Fruit fly (Drosophila melanogaster) whole organism, embryonic: ENCODE results near the gene teq.

Experiments
- Ada2b ChIP-seq: fragments of 200-800 bp; sonication (Bioruptor generic); IDR thresholded peaks from 2 replicates; pipeline ENCODE4 v1.3.6; 2022; ENCODE audit warnings: missing biosample characterization, missing genetic modification characterization
- Aef1 ChIP-seq: fragments of 200-800 bp; sonication (Bioruptor generic); IDR thresholded peaks from 3 replicates; pipeline ENCODE4 v1.3.6; 2022; ENCODE audit warnings: missing biosample characterization, missing genetic modification characterization
- BtbVII ChIP-seq: fragments of 200-800 bp; sonication (Bioruptor generic); optimal IDR thresholded peaks from 3 replicates; lab custom pipeline; 2017; ENCODE audit warnings: missing biosample characterization, mild to moderate bottlenecking, missing genetic modification characterization
- CG10431 ChIP-seq: fragments of 200-800 bp; sonication (Bioruptor generic); optimal IDR thresholded peaks from 3 replicates; lab custom pipeline; 2018; ENCODE audit warnings: missing biosample characterization, mild to moderate bottlenecking, missing genetic modification characterization
- CG1233 ChIP-seq: fragments of 200-800 bp; sonication (Bioruptor generic); optimal IDR thresholded peaks from 4 replicates; lab custom pipeline; 2018; ENCODE audit warnings: missing biosample characterization, mild to moderate bottlenecking, missing genetic modification characterization
- CG15011 ChIP-seq: fragments of 200-800 bp; sonication (Bioruptor generic); optimal IDR thresholded peaks from 3 replicates; lab custom pipeline; 2018; ENCODE audit warnings: missing biosample characterization, mild to moderate bottlenecking, missing genetic modification characterization
- CG15269 ChIP-seq: fragments of 200-800 bp; sonication (Bioruptor generic); optimal IDR thresholded peaks from 2 replicates; lab custom pipeline; 2018; ENCODE audit warnings: missing biosample characterization, mild to moderate bottlenecking, missing genetic modification characterization, moderate library complexity
- CG1529 ChIP-seq: fragments of 200-800 bp; sonication (Bioruptor generic); optimal IDR thresholded peaks from 3 replicates; lab custom pipeline; 2018; ENCODE audit warnings: missing biosample characterization, missing genetic modification characterization
- CG15696 ChIP-seq: fragments of 200-800 bp; sonication (Bioruptor generic); optimal IDR thresholded peaks from 2 replicates; lab custom pipeline; 2019; ENCODE audit warnings: missing biosample characterization, mild to moderate bottlenecking, missing genetic modification characterization, moderate library complexity
- CG1603 ChIP-seq: fragments of 200-800 bp; sonication (Bioruptor generic); optimal IDR thresholded peaks from 2 replicates; lab custom pipeline; 2019; ENCODE audit warnings: missing biosample characterization, mild to moderate bottlenecking, missing genetic modification characterization, moderate library complexity
- CG16813 ChIP-seq: fragments of 200-800 bp; sonication (Bioruptor generic); IDR thresholded peaks from 3 replicates; pipeline ENCODE4 v1.3.6; 2022; ENCODE audit warnings: missing biosample characterization, missing genetic modification characterization; ENCODE audit not compliant: partially characterized antibody
- CG17568 ChIP-seq: fragments of 200-800 bp; sonication (Bioruptor generic); optimal IDR thresholded peaks from 2 replicates; lab custom pipeline; 2018; ENCODE audit warnings: missing biosample characterization, mild to moderate bottlenecking, missing genetic modification characterization, moderate library complexity
- CG1792 ChIP-seq: fragments of 200-800 bp; sonication (Bioruptor generic); optimal IDR thresholded peaks from 2 replicates; lab custom pipeline; 2016; ENCODE audit warnings: missing biosample characterization, missing genetic modification characterization
- CG18599 ChIP-seq: fragments of 200-800 bp; sonication (Bioruptor generic); optimal IDR thresholded peaks from 3 replicates; lab custom pipeline; 2017; ENCODE audit warnings: missing biosample characterization, missing genetic modification characterization, mild to moderate bottlenecking, moderate library complexity, missing genetic modification reagents
- CG2120 ChIP-seq: fragments of 200-800 bp; sonication (Bioruptor generic); optimal IDR thresholded peaks from 3 replicates; lab custom pipeline; 2016; ENCODE audit warnings: missing biosample characterization, missing genetic modification characterization
- CG2202 ChIP-seq: fragments of 200-800 bp; sonication (Bioruptor generic); optimal IDR thresholded peaks from 2 replicates; lab custom pipeline; 2018; ENCODE audit warnings: missing biosample characterization, mild to moderate bottlenecking, missing genetic modification characterization
- CG2678 ChIP-seq: fragments of 200-800 bp; sonication (Bioruptor generic); optimal IDR thresholded peaks from 3 replicates; lab custom pipeline; 2019; ENCODE audit warnings: missing biosample characterization, mild to moderate bottlenecking, missing genetic modification characterization, moderate library complexity
- CG2712 ChIP-seq: fragments of 200-800 bp; optimal IDR thresholded peaks from 3 replicates; lab custom pipeline; 2019; ENCODE audit warnings: missing biosample characterization, mild to moderate bottlenecking, missing genetic modification characterization, moderate library complexity
- CG2889 ChIP-seq: fragments of 200-800 bp; sonication (Bioruptor generic); IDR thresholded peaks from 3 replicates; pipeline ENCODE4 v1.3.6; 2022; ENCODE audit warnings: missing biosample characterization, missing genetic modification characterization
- CG30431 ChIP-seq: fragments of 200-800 bp; sonication (Bioruptor generic); optimal IDR thresholded peaks from 2 replicates; lab custom pipeline; 2017; ENCODE audit warnings: missing biosample characterization, missing genetic modification characterization
- CG32532 ChIP-seq: fragments of 200-800 bp; sonication (Bioruptor generic); IDR thresholded peaks from 2 replicates; pipeline ENCODE4 v1.3.6; 2022; ENCODE audit warnings: missing biosample characterization, missing genetic modification characterization
- CG3726 ChIP-seq: fragments of 200-800 bp; sonication (Bioruptor generic); IDR thresholded peaks from 3 replicates; pipeline ENCODE4, ENCODE4 v1.3.6; 2022; ENCODE audit warnings: missing biosample characterization, missing genetic modification characterization
- CG4282 ChIP-seq: fragments of 200-800 bp; sonication (Bioruptor generic); optimal IDR thresholded peaks from 2 replicates; lab custom pipeline; 2016; ENCODE audit warnings: missing biosample characterization, missing genetic modification characterization
- CG4360 ChIP-seq: fragments of 200-800 bp; sonication (Bioruptor generic); IDR thresholded peaks from 2 replicates; pipeline ENCODE4 v1.3.6; 2022; ENCODE audit warnings: missing biosample characterization, missing genetic modification characterization
- CG6854 ChIP-seq: fragments of 200-800 bp; sonication (Bioruptor generic); optimal IDR thresholded peaks from 3 replicates; lab custom pipeline; 2017; ENCODE audit warnings: missing biosample characterization, mild to moderate bottlenecking, missing genetic modification characterization
- CG7556 ChIP-seq: fragments of 200-800 bp; sonication (Bioruptor generic); optimal IDR thresholded peaks from 2 replicates; lab custom pipeline; 2017; ENCODE audit warnings: missing biosample characterization, mild to moderate bottlenecking, missing genetic modification characterization
- CG9727 ChIP-seq: fragments of 200-800 bp; sonication (Bioruptor generic); optimal IDR thresholded peaks from 3 replicates; lab custom pipeline; 2017; ENCODE audit warnings: missing biosample characterization, mild to moderate bottlenecking, missing genetic modification characterization
- CG9876 ChIP-seq: fragments of 200-800 bp; sonication (Bioruptor generic); optimal IDR thresholded peaks from 2 replicates; lab custom pipeline; 2016; ENCODE audit warnings: missing biosample characterization, missing genetic modification characterization
- E2f2 ChIP-seq: fragments of 200-800 bp; sonication (Bioruptor generic); IDR thresholded peaks from 2 replicates; pipeline ENCODE4 v1.3.6; 2022; ENCODE audit warnings: missing biosample characterization, missing genetic modification characterization
- Hr3 ChIP-seq: fragments of 200-800 bp; sonication (Bioruptor generic); optimal IDR thresholded peaks from 3 replicates; lab custom pipeline; 2016; ENCODE audit warnings: missing biosample characterization, missing genetic modification characterization
- MTF-1 ChIP-seq: fragments of 200-800 bp; sonication (Bioruptor generic); optimal IDR thresholded peaks from 2 replicates; lab custom pipeline; 2018; ENCODE audit warnings: missing biosample characterization, mild to moderate bottlenecking, missing genetic modification characterization, borderline replicate concordance
- Max ChIP-seq: fragments of 200-800 bp; sonication (Bioruptor generic); optimal IDR thresholded peaks from 2 replicates; lab custom pipeline; 2016; ENCODE audit warnings: missing biosample characterization, mild to moderate bottlenecking, missing genetic modification characterization
- Nf-YB ChIP-seq: fragments of 200-800 bp; sonication (Bioruptor generic); optimal IDR thresholded peaks from 3 replicates; lab custom pipeline; 2019; ENCODE audit warnings: missing biosample characterization, mild to moderate bottlenecking, missing genetic modification characterization, moderate library complexity
- Sin3A ChIP-seq: fragments of >200 bp; optimal IDR thresholded peaks from 2 replicates; lab custom pipeline; 2018
- Sry-δ ChIP-seq: fragments of 200-800 bp; sonication (Bioruptor generic); optimal IDR thresholded peaks from 2 replicates; lab custom pipeline; 2016; ENCODE audit warnings: missing biosample characterization, missing genetic modification characterization
- ara ChIP-seq: fragments of 200-800 bp; sonication (Bioruptor generic); IDR thresholded peaks from 2 replicates; pipeline ENCODE4 v1.3.6; 2022; ENCODE audit warnings: missing biosample characterization, missing genetic modification characterization
- ato ChIP-seq: fragments of 200-800 bp; sonication (Bioruptor generic); IDR thresholded peaks from 2 replicates; pipeline ENCODE4 v1.3.6; 2022; ENCODE audit warnings: missing biosample characterization, missing genetic modification characterization; ENCODE audit not compliant: partially characterized antibody
- az2 ChIP-seq: fragments of 200-800 bp; sonication (Bioruptor generic); optimal IDR thresholded peaks from 3 replicates; lab custom pipeline; 2016; ENCODE audit warnings: missing biosample characterization, missing genetic modification characterization
- chm ChIP-seq: fragments of 200-800 bp; sonication (Bioruptor generic); IDR thresholded peaks from 2 replicates; pipeline ENCODE4 v1.3.6; 2022; ENCODE audit warnings: missing biosample characterization, missing genetic modification characterization
- da ChIP-seq: fragments of 200-800 bp; sonication (Bioruptor generic); optimal IDR thresholded peaks from 2 replicates; lab custom pipeline; 2016; ENCODE audit warnings: missing biosample characterization, missing genetic modification characterization
- danr ChIP-seq: fragments of 200-800 bp; sonication (Bioruptor generic); IDR thresholded peaks from 2 replicates; pipeline ENCODE4 v1.3.6; 2022; ENCODE audit warnings: missing biosample characterization, missing genetic modification characterization
- dm ChIP-seq: fragments of 200-800 bp; sonication (Bioruptor generic); optimal IDR thresholded peaks from 3 replicates; lab custom pipeline; 2016; ENCODE audit warnings: missing biosample characterization, missing genetic modification characterization
- fd64A ChIP-seq: fragments of 200-800 bp; sonication (Bioruptor generic); optimal IDR thresholded peaks from 3 replicates; lab custom pipeline; 2018; ENCODE audit warnings: missing biosample characterization, mild to moderate bottlenecking, missing genetic modification characterization
- gt ChIP-seq: fragments of 200-800 bp; sonication (Bioruptor generic); IDR thresholded peaks from 2 replicates; pipeline ENCODE4 v1.3.6; 2022; ENCODE audit warnings: missing biosample characterization, missing genetic modification characterization
- ham ChIP-seq: fragments of 200-800 bp; sonication (Bioruptor generic); IDR thresholded peaks from 2 replicates; pipeline ENCODE4 v1.3.6; 2022; ENCODE audit warnings: missing biosample characterization, missing genetic modification characterization
- nmo ChIP-seq: fragments of 200-800 bp; sonication (Bioruptor generic); optimal IDR thresholded peaks from 2 replicates; lab custom pipeline; 2018; ENCODE audit warnings: missing biosample characterization, mild to moderate bottlenecking, missing genetic modification characterization, moderate library complexity
- ro ChIP-seq: fragments of 200-800 bp; sonication (Bioruptor generic); IDR thresholded peaks from 2 replicates; pipeline ENCODE4 v1.3.6; 2022; ENCODE audit warnings: missing biosample characterization, missing genetic modification characterization
- sima ChIP-seq: fragments of 200-800 bp; sonication (Bioruptor generic); optimal IDR thresholded peaks from 2 replicates; lab custom pipeline; 2016; ENCODE audit warnings: missing biosample characterization, missing genetic modification characterization
- trh ChIP-seq: fragments of 200-800 bp; sonication (Bioruptor generic); optimal IDR thresholded peaks from 2 replicates; lab custom pipeline; 2016; ENCODE audit warnings: missing biosample characterization, missing genetic modification characterization
- zen2 ChIP-seq: fragments of 200-800 bp; sonication (Bioruptor generic); IDR thresholded peaks from 3 replicates; pipeline ENCODE4 v1.3.6; 2022; ENCODE audit warnings: missing biosample characterization, missing genetic modification characterization; ENCODE audit not compliant: partially characterized antibody

The teq gene

dm6 chr3L:9033999-9034626 lies 40.3 kb upstream of the teq start (continued):
- TF ChIP-seq CG1233 (GFP tag; lab: Kevin White, UChicago) (peak; percentile 35), CG10431 (no peak), CG2678 (peak; percentile 71), CG9727 (GFP tag; lab: Kevin White, UChicago) (peak; percentile 80), ara (GFP tag; lab: Robert Waterston, UW) (peak; percentile 90), chm (peak; percentile 31; the same call in 1 of the 2 replicates), CG1603 (tag; lab: Kevin White, UChicago) (peak; percentile 0), CG18599 (peak; percentile 67), CG4282 (no peak), zen2 (GFP tag; lab: Robert Waterston, UW) (no peak), BtbVII (peak; percentile 28), CG16813 (no peak), CG3726 (GFP tag; lab: Robert Waterston, UW) (0 out of 3 replicates have a peak, but pooled peaks have one; percentile 5), CG32532 (GFP tag; lab: Robert Waterston, UW) (0 out of 2 replicates have a peak, but pooled peaks have one; percentile 12), CG1529 (peak; percentile 27), az2 (GFP tag; lab: Kevin White, UChicago) (peak; percentile 50), CG15696 (tag; lab: Kevin White, UChicago) (peak; percentile 73), danr (GFP tag; lab: Robert Waterston, UW) (peak; percentile 65), Aef1 (GFP tag; lab: Robert Waterston, UW) (peak; percentile 48; the same call in 2 of the 3 replicates), Max (peak; percentile 56), gt (GFP tag; lab: Robert Waterston, UW) (no peak), ham (GFP tag; lab: Robert Waterston, UW) (no peak), E2f2 (GFP tag; lab: Robert Waterston, UW) (peak; percentile 50), MTF-1 (GFP tag; lab: Kevin White, UChicago) (peak; percentile 54), dm (GFP tag; lab: Kevin White, UChicago) (no peak), CG15269 (no peak), CG1792 (GFP tag; lab: Kevin White, UChicago) (peak; percentile 40), CG15011 (GFP tag; lab: Kevin White, UChicago) (peak; percentile 30), CG9876 (GFP tag; lab: Kevin White, UChicago) (no peak), fd64A (GFP tag; lab: Kevin White, UChicago) (peak; percentile 28), ro (GFP tag; lab: Robert Waterston, UW) (peak; percentile 23; the same call in 1 of the 2 replicates), CG30431 (peak; percentile 13), sima (GFP tag; lab: Kevin White, UChicago) (no peak), nmo (GFP tag; lab: Kevin White, UChicago) (peak; percentile 66), trh (GFP tag; lab: Kevin White, UChicago) (peak; percentile 7), Ada2b (GFP tag; lab: Robert Waterston, UW) (peak; percentile 57; the same call in 1 of the 2 replicates), ato (GFP tag; lab: Robert Waterston, UW) (no peak), CG2202 (tag; lab: Kevin White, UChicago) (peak; percentile 29), CG4360 (GFP tag; lab: Robert Waterston, UW) (peak; percentile 25; the same call in 1 of the 2 replicates), da (GFP tag; lab: Kevin White, UChicago) (no peak), Sin3A (lab: Kevin White, UChicago) (no peak), CG2120 (no peak), Nf-YB (GFP tag; lab: Kevin White, UChicago) (no peak), CG17568 (no peak), CG2889 (GFP tag; lab: Robert Waterston, UW) (0 out of 3 replicates have a peak, but pooled peaks have one; percentile 24), Sry-δ (GFP tag; lab: Kevin White, UChicago) (peak; percentile 33), CG2712 (tag; lab: Kevin White, UChicago) (peak; percentile 85), CG7556 (GFP tag; lab: Kevin White, UChicago) (no peak), CG6854 (GFP tag; lab: Kevin White, UChicago) (no peak), Hr3 (peak; percentile 46)
